Worm (Caenorhabditis elegans) whole organism, L4 larva: ENCODE data around the gene poml-1.

Experiments
- F10B5.3 ChIP-seq: sonication (generic microtip); optimal IDR thresholded peaks from 2 replicates; lab custom pipeline; 2016; ENCODE audit warnings: mild to moderate bottlenecking, missing genetic modification characterization, missing compliant biosample characterization
- F26F4.8 ChIP-seq: fragments of 200-800 bp; sonication (Bioruptor generic); conservative IDR thresholded peaks from 2 replicates; pipeline ENCODE4 v1.3.6; 2022; ENCODE audit warnings: missing genetic modification characterization, missing compliant biosample characterization
- F37D6.2 ChIP-seq: sonication (generic microtip); optimal IDR thresholded peaks from 2 replicates; lab custom pipeline; 2016; ENCODE audit warnings: mild to moderate bottlenecking, missing genetic modification characterization, missing compliant biosample characterization
- T20F7.1 ChIP-seq: fragments of 200-800 bp; sonication (Bioruptor generic); optimal IDR thresholded peaks from 2 replicates; lab custom pipeline; 2018; ENCODE audit warnings: mild to moderate bottlenecking, missing genetic modification characterization, missing compliant biosample characterization
- Y105C5A.15 ChIP-seq: fragments of 200-800 bp; sonication (Bioruptor generic); IDR thresholded peaks from 2 replicates; pipeline ENCODE4 v1.3.6; 2022; ENCODE audit warnings: missing genetic modification characterization, missing compliant biosample characterization
- Y75B8A.6 ChIP-seq: fragments of 200-800 bp; sonication (Bioruptor generic); IDR thresholded peaks from 2 replicates; pipeline ENCODE4 v1.3.6; 2022; ENCODE audit warnings: missing genetic modification reagents, missing genetic modification characterization, missing compliant biosample characterization
- ZK337.2 ChIP-seq: fragments of 200-800 bp; sonication (Bioruptor generic); IDR thresholded peaks from 2 replicates; pipeline ENCODE4 v1.3.6; 2022; ENCODE audit warnings: missing genetic modification reagents, missing genetic modification characterization, missing compliant biosample characterization
- aly-2 ChIP-seq: sonication (generic microtip); optimal IDR thresholded peaks from 2 replicates; lab custom pipeline; 2018; ENCODE audit warnings: missing biosample characterization, missing genetic modification characterization
- ceh-20 ChIP-seq: fragments of 200-800 bp; sonication (Bioruptor generic); IDR thresholded peaks from 2 replicates; pipeline ENCODE4 v1.3.6; 2022; ENCODE audit warnings: missing genetic modification reagents, missing genetic modification characterization, missing compliant biosample characterization
- ceh-28 ChIP-seq: fragments of 150-350 bp; optimal IDR thresholded peaks from 2 replicates; lab custom pipeline; 2014; ENCODE audit warnings: missing biosample characterization, missing genetic modification reagents, missing genetic modification characterization
- ceh-44 ChIP-seq: fragments of 200-800 bp; sonication (Bioruptor generic); IDR thresholded peaks from 2 replicates; pipeline ENCODE4 v1.3.6; 2022; ENCODE audit warnings: missing genetic modification reagents, missing genetic modification characterization, missing compliant biosample characterization
- ceh-82 ChIP-seq: sonication (generic microtip); optimal IDR thresholded peaks from 2 replicates; lab custom pipeline; 2017; ENCODE audit warnings: missing biosample characterization, missing genetic modification characterization
- cey-2 ChIP-seq: sonication (generic microtip); optimal IDR thresholded peaks from 3 replicates; lab custom pipeline; 2017; ENCODE audit warnings: missing genetic modification characterization, mild to moderate bottlenecking, missing compliant biosample characterization, antibody characterized with exemption, borderline replicate concordance; ENCODE audit not compliant: insufficient read depth
- ctbp-1 ChIP-seq: fragments of 200-800 bp; sonication (Bioruptor generic); IDR thresholded peaks from 2 replicates; pipeline ENCODE4 v1.3.6; 2022; ENCODE audit warnings: missing genetic modification reagents, missing genetic modification characterization, missing compliant biosample characterization
- daf-8 ChIP-seq: fragments of 200-800 bp; sonication (Bioruptor generic); IDR thresholded peaks from 2 replicates; pipeline ENCODE4 v1.3.6; 2022; ENCODE audit warnings: missing genetic modification characterization, missing compliant biosample characterization
- dmd-8 ChIP-seq: fragments of 200-800 bp; sonication (Bioruptor generic); IDR thresholded peaks from 2 replicates; pipeline ENCODE4 v1.3.6; 2022; ENCODE audit warnings: missing genetic modification characterization, missing compliant biosample characterization
- dmd-9 ChIP-seq: fragments of 200-800 bp; sonication (Bioruptor generic); IDR thresholded peaks from 2 replicates; pipeline ENCODE4 v1.3.6; 2022; ENCODE audit warnings: missing genetic modification reagents, missing genetic modification characterization, missing compliant biosample characterization
- dpl-1 ChIP-seq: fragments of 150-350 bp; optimal IDR thresholded peaks from 2 replicates; lab custom pipeline; 2014; ENCODE audit warnings: missing biosample characterization, missing genetic modification reagents, missing genetic modification characterization
- duxl-1 ChIP-seq: sonication (generic microtip); optimal IDR thresholded peaks from 2 replicates; lab custom pipeline; 2016; ENCODE audit warnings: mild to moderate bottlenecking, missing genetic modification characterization, moderate library complexity, missing compliant biosample characterization; ENCODE audit not compliant: poor library complexity
- dve-1 ChIP-seq: sonication (generic microtip); optimal IDR thresholded peaks from 2 replicates; lab custom pipeline; 2017; ENCODE audit warnings: antibody characterized with exemption, mild to moderate bottlenecking, missing genetic modification characterization, missing compliant biosample characterization; ENCODE audit not compliant: insufficient read depth
- egl-43 ChIP-seq: fragments of 200-800 bp; sonication (Bioruptor generic); IDR thresholded peaks from 2 replicates; pipeline ENCODE4 v1.3.6; 2022; ENCODE audit warnings: missing genetic modification reagents, missing genetic modification characterization, missing compliant biosample characterization
- fkh-10 ChIP-seq: fragments of 150-350 bp; optimal IDR thresholded peaks from 2 replicates; lab custom pipeline; 2014; ENCODE audit warnings: missing biosample characterization, missing genetic modification reagents, missing genetic modification characterization
- gei-8 ChIP-seq: fragments of 200-800 bp; sonication (Bioruptor generic); optimal IDR thresholded peaks from 2 replicates; lab custom pipeline; 2018; ENCODE audit warnings: mild to moderate bottlenecking, missing genetic modification characterization, missing compliant biosample characterization
- hif-1 ChIP-seq, 2 experiments: sonication (generic microtip); optimal IDR thresholded peaks; 2 replicates each; lab custom pipeline; 2016 to 2017; ENCODE audit warnings: missing compliant biosample characterization in 2 of 2, missing genetic modification characterization in 2 of 2, missing genetic modification reagents in 2 of 2, missing genotype in 2 of 2, mild to moderate bottlenecking in 1 of 2
- hlh-11 ChIP-seq: fragments of 200-800 bp; sonication (Bioruptor generic); optimal IDR thresholded peaks from 2 replicates; lab custom pipeline; 2018; ENCODE audit warnings: mild to moderate bottlenecking, missing genetic modification characterization, missing compliant biosample characterization
- lim-7 ChIP-seq: fragments of 200-800 bp; sonication (Bioruptor generic); IDR thresholded peaks from 2 replicates; pipeline ENCODE4 v1.3.6; 2022; ENCODE audit warnings: missing genetic modification characterization, missing compliant biosample characterization
- lin-13 ChIP-seq: fragments of 150-350 bp; optimal IDR thresholded peaks from 2 replicates; lab custom pipeline; 2014; ENCODE audit warnings: missing biosample characterization, missing genetic modification reagents, missing genetic modification characterization
- lin-15B ChIP-seq: fragments of 150-350 bp; sonication (generic microtip); optimal IDR thresholded peaks from 3 replicates; lab custom pipeline; 2014; ENCODE audit warnings: missing biosample characterization, missing genetic modification characterization
- lin-29 ChIP-seq: fragments of 200-800 bp; sonication (Bioruptor generic); IDR thresholded peaks from 2 replicates; pipeline ENCODE4 v1.3.6; 2022; ENCODE audit warnings: missing genetic modification reagents, missing genetic modification characterization, missing compliant biosample characterization
- lin-38 ChIP-seq: fragments of 200-800 bp; sonication (Bioruptor generic); IDR thresholded peaks from 2 replicates; pipeline ENCODE4 v1.3.6; 2022; ENCODE audit warnings: missing genetic modification reagents, missing genetic modification characterization, missing compliant biosample characterization
- lir-3 ChIP-seq: sonication (generic microtip); optimal IDR thresholded peaks from 2 replicates; lab custom pipeline; 2016; ENCODE audit warnings: mild to moderate bottlenecking, missing genetic modification characterization, missing compliant biosample characterization
- mdt-29 ChIP-seq: fragments of 200-800 bp; sonication (Bioruptor generic); IDR thresholded peaks from 2 replicates; pipeline ENCODE4 v1.3.6; 2022; ENCODE audit warnings: missing genetic modification reagents, missing genetic modification characterization, missing compliant biosample characterization
- mxl-2 ChIP-seq: fragments of 200-800 bp; sonication (Bioruptor generic); conservative IDR thresholded peaks from 2 replicates; pipeline ENCODE4 v1.3.6; 2022; ENCODE audit warnings: missing genetic modification reagents, missing genetic modification characterization, missing compliant biosample characterization
- nhr-10 ChIP-seq: fragments of 150-350 bp; optimal IDR thresholded peaks from 2 replicates; lab custom pipeline; 2014; ENCODE audit warnings: missing biosample characterization, missing genetic modification characterization
- nhr-25 ChIP-seq: sonication (generic microtip); optimal IDR thresholded peaks from 2 replicates; lab custom pipeline; 2017; ENCODE audit warnings: missing genetic modification characterization, mild to moderate bottlenecking, missing compliant biosample characterization, antibody characterized with exemption, moderate library complexity, borderline replicate concordance; ENCODE audit not compliant: insufficient read depth
- nhr-41 ChIP-seq: fragments of 200-800 bp; sonication (Bioruptor generic); IDR thresholded peaks from 2 replicates; pipeline ENCODE4 v1.3.6; 2022; ENCODE audit warnings: missing genetic modification reagents, missing genetic modification characterization, missing compliant biosample characterization
- nhr-48 ChIP-seq: sonication (generic microtip); optimal IDR thresholded peaks from 2 replicates; lab custom pipeline; 2016; ENCODE audit warnings: mild to moderate bottlenecking, missing genetic modification characterization, missing compliant biosample characterization
- nhr-6 ChIP-seq: fragments of 150-350 bp; optimal IDR thresholded peaks from 2 replicates; lab custom pipeline; 2014; ENCODE audit warnings: missing biosample characterization, missing genetic modification characterization
- nhr-77 ChIP-seq: fragments of 150-350 bp; optimal IDR thresholded peaks from 2 replicates; lab custom pipeline; 2014; ENCODE audit warnings: missing biosample characterization, missing genetic modification characterization
- pha-4 ChIP-seq, 2 experiments: fragments of 150-350 bp in 1 of 2; fragments of 200-800 bp in 1 of 2; sonication (Bioruptor generic) in 1 of 2; IDR thresholded peaks in 1 of 2; optimal IDR thresholded peaks in 1 of 2; 2 replicates each; pipeline versions ENCODE4 v1.3.6 to Lab custom; 2014 to 2022; ENCODE audit warnings: missing genetic modification characterization in 2 of 2, missing genetic modification reagents in 2 of 2, missing biosample characterization in 1 of 2, missing compliant biosample characterization in 1 of 2
- saeg-2 ChIP-seq: fragments of 200-800 bp; sonication (Bioruptor generic); IDR thresholded peaks from 2 replicates; pipeline ENCODE4 v1.3.6; 2022; ENCODE audit warnings: missing genetic modification reagents, missing genetic modification characterization, missing compliant biosample characterization
- sdz-12 ChIP-seq: fragments of 200-800 bp; sonication (Bioruptor generic); optimal IDR thresholded peaks from 2 replicates; lab custom pipeline; 2018; ENCODE audit warnings: mild to moderate bottlenecking, missing genetic modification characterization, missing compliant biosample characterization
- snpc-4 ChIP-seq: fragments of 150-350 bp; optimal IDR thresholded peaks from 2 replicates; lab custom pipeline; 2014; ENCODE audit warnings: missing biosample characterization, missing genetic modification characterization
- spr-3 ChIP-seq: fragments of 200-800 bp; sonication (Bioruptor generic); optimal IDR thresholded peaks from 2 replicates; lab custom pipeline; 2018; ENCODE audit warnings: mild to moderate bottlenecking, missing genetic modification characterization, missing compliant biosample characterization
- unc-39 ChIP-seq: sonication (generic microtip); optimal IDR thresholded peaks from 2 replicates; lab custom pipeline; 2017; ENCODE audit warnings: missing biosample characterization, missing genetic modification characterization
- zfp-3 ChIP-seq: fragments of 200-800 bp; sonication (Bioruptor generic); conservative IDR thresholded peaks from 2 replicates; pipeline ENCODE4 v1.3.6; 2022; ENCODE audit warnings: missing genetic modification reagents, missing genetic modification characterization, missing compliant biosample characterization
- zip-11 ChIP-seq: fragments of 200-800 bp; sonication (Bioruptor generic); IDR thresholded peaks from 2 replicates; pipeline ENCODE4 v1.3.6; 2022; ENCODE audit warnings: missing genetic modification characterization, missing compliant biosample characterization
- zip-2 ChIP-seq: fragments of 150-350 bp; optimal IDR thresholded peaks from 2 replicates; lab custom pipeline; 2014; ENCODE audit warnings: missing biosample characterization, missing genetic modification characterization
- ztf-11 ChIP-seq: fragments of 150-350 bp; optimal IDR thresholded peaks from 2 replicates; lab custom pipeline; 2014; ENCODE audit warnings: missing biosample characterization, missing genetic modification characterization
- ztf-7 ChIP-seq: fragments of 150-350 bp; optimal IDR thresholded peaks from 2 replicates; lab custom pipeline; 2014; ENCODE audit warnings: missing biosample characterization, missing genetic modification characterization

The poml-1 gene

DNA sequence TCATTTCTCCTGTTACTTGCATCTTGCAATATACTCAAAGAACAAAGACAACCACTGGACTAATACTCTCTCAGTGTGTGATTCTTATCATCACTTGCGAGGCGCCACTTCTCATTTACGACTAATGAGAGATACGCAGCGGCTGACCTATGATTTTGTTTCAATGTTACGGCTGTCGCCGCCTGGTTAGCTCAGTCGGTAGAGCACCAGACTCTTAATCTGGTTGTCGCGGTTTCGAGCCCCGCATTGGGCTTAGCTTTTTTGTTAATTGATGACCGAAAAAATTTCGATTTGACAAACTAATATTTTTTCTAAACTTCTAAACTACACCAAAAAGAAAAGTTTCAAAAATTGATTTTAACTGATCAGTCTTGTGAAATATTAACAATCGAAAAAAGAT is 6.4 kb downstream of the poml-1 start (continued):
- 0 out of 2 replicates have a peak, but pooled peaks have one; percentile 15 for TF ChIP-seq Y105C5A.15 (GFP tag; lab: Robert Waterston, UW)
- no peak for TF ChIP-seq ceh-20
- 0 out of 2 replicates have a peak, but pooled peaks have one; percentile 65 for TF ChIP-seq nhr-41 (GFP tag; lab: Robert Waterston, UW)
- no peak for TF ChIP-seq sdz-12 (GFP tag; lab: Kevin White, UChicago)
- 0 out of 2 replicates have a peak, but pooled peaks have one; percentile 23 for TF ChIP-seq Y75B8A.6 (GFP tag; lab: Robert Waterston, UW)
- no peak for TF ChIP-seq egl-43 (GFP tag; lab: Robert Waterston, UW)
- 0 out of 2 replicates have a peak, but pooled peaks have one; percentile 10 for TF ChIP-seq ctbp-1 (GFP tag; lab: Robert Waterston, UW)
- no peak for TF ChIP-seq zip-11
- TF ChIP-seq F26F4.8 (GFP tag; lab: Robert Waterston, UW) = no peak
- no peak for TF ChIP-seq mdt-29 (GFP tag; lab: Robert Waterston, UW)
- TF ChIP-seq F10B5.3 (tag; lab: Kevin White, UChicago) = no peak
- TF ChIP-seq fkh-10 = no peak
- no peak for TF ChIP-seq ceh-28 (tag; lab: Kevin White, UChicago)
- TF ChIP-seq T20F7.1 (GFP tag; lab: Kevin White, UChicago) = no peak
- TF ChIP-seq unc-39 (tag; lab: Kevin White, UChicago) = no peak
- 0 out of 2 replicates have a peak, but pooled peaks have one; percentile 15 for TF ChIP-seq dmd-9 (GFP tag; lab: Robert Waterston, UW)
- no peak for TF ChIP-seq nhr-25 (tag; lab: Kevin White, UChicago)
- TF ChIP-seq zip-2 (tag; lab: Kevin White, UChicago) = no peak
- no peak for TF ChIP-seq daf-8 (GFP tag; lab: Robert Waterston, UW)
- 0 out of 2 replicates have a peak, but pooled peaks have one; percentile 48 for TF ChIP-seq saeg-2
- no peak for TF ChIP-seq nhr-6 (tag; lab: Kevin White, UChicago)
- no peak for TF ChIP-seq lir-3 (tag; lab: Kevin White, UChicago)
- no peak for TF ChIP-seq snpc-4
- TF ChIP-seq hlh-11 (tag; lab: Kevin White, UChicago) = peak; percentile 46
- no peak for TF ChIP-seq F37D6.2
- TF ChIP-seq lin-13 (GFP tag; lab: Kevin White, UChicago) = no peak
- no peak for TF ChIP-seq ZK337.2 (GFP tag; lab: Robert Waterston, UW)
- no peak for TF ChIP-seq nhr-48 (tag; lab: Kevin White, UChicago)
- peak; percentile 31 for TF ChIP-seq dve-1 (tag; lab: Kevin White, UChicago)
- peak; percentile 38 for TF ChIP-seq ztf-7 (tag; lab: Kevin White, UChicago)
- TF ChIP-seq ztf-11 = no peak
- TF ChIP-seq dmd-8 (GFP tag; lab: Robert Waterston, UW) = no peak; the same call in none of the 2 replicates
- TF ChIP-seq lim-7 (GFP tag; lab: Robert Waterston, UW) = 0 out of 2 replicates have a peak, but pooled peaks have one; percentile 40
- no peak for TF ChIP-seq gei-8 (GFP tag; lab: Kevin White, UChicago)
- no peak for TF ChIP-seq spr-3
- TF ChIP-seq zfp-3 (GFP tag; lab: Robert Waterston, UW) = 0 out of 2 replicates have a peak, but pooled peaks have one; percentile 70
- peak; percentile 3 for TF ChIP-seq duxl-1 (tag; lab: Kevin White, UChicago)
- TF ChIP-seq ceh-44 (GFP tag; lab: Robert Waterston, UW) = 0 out of 2 replicates have a peak, but pooled peaks have one; percentile 14
- no peak for TF ChIP-seq lin-29 (GFP tag; lab: Robert Waterston, UW)
- TF ChIP-seq nhr-10 (tag; lab: Kevin White, UChicago) = no peak
- no peak for TF ChIP-seq mxl-2 (GFP tag; lab: Robert Waterston, UW)
- TF ChIP-seq lin-15B (tag; lab: Kevin White, UChicago) = no peak
- TF ChIP-seq pha-4 (GFP tag; IDR thresholded peaks at IDR 0.05; lab: Robert Waterston, UW) = peak; percentile 73; the same call in 1 of the 2 replicates
- no peak for TF ChIP-seq pha-4 (tag; optimal IDR thresholded peaks at IDR 0.05; lab: Kevin White, UChicago)
- no peak for TF ChIP-seq hif-1 (tag; optimal IDR thresholded peaks at IDR 0.05; lab: Kevin White, UChicago)
- TF ChIP-seq lin-38 (GFP tag; lab: Robert Waterston, UW) = peak; percentile 53
- no peak for TF ChIP-seq ceh-82 (tag; lab: Kevin White, UChicago)
- no peak for TF ChIP-seq aly-2 (tag; lab: Kevin White, UChicago)
- TF ChIP-seq nhr-77 (tag; lab: Kevin White, UChicago) = no peak
- no peak for TF ChIP-seq dpl-1
- TF ChIP-seq cey-2 (tag; lab: Kevin White, UChicago) = no peak
